Fruit fly (Drosophila melanogaster) whole organism, pupa: Measurements from ENCODE around the gene aurB.
A peak's percentile ranks its signal among the peaks of the same experiment; 100 is the strongest.

ENCODE experiments used
- CG10348 ChIP-seq: fragments of 200-800 bp; sonication (Bioruptor generic); IDR thresholded peaks from 2 replicates; pipeline ENCODE4 v1.3.6; 2022; ENCODE audit warnings: missing biosample characterization, missing genetic modification characterization
- CG12605 ChIP-seq: fragments of 200-800 bp; sonication (Bioruptor generic); IDR thresholded peaks from 2 replicates; pipeline ENCODE4 v1.3.6; 2022; ENCODE audit warnings: missing biosample characterization, missing genetic modification characterization
- CG13204 ChIP-seq: fragments of 200-800 bp; sonication (Bioruptor generic); optimal IDR thresholded peaks from 2 replicates; lab custom pipeline; 2018; ENCODE audit warnings: missing biosample characterization, mild to moderate bottlenecking, missing genetic modification characterization, moderate library complexity
- CG14655 ChIP-seq: fragments of 200-800 bp; sonication (Bioruptor generic); optimal IDR thresholded peaks from 3 replicates; lab custom pipeline; 2017; ENCODE audit warnings: mild to moderate bottlenecking, missing biosample characterization, missing genetic modification reagents, missing genetic modification characterization
- CG15710 ChIP-seq: fragments of 200-800 bp; sonication (Bioruptor generic); optimal IDR thresholded peaks from 2 replicates; lab custom pipeline; 2018; ENCODE audit warnings: missing biosample characterization, mild to moderate bottlenecking, missing genetic modification characterization, moderate library complexity
- CG17806 ChIP-seq: fragments of 200-800 bp; sonication (Bioruptor generic); optimal IDR thresholded peaks from 2 replicates; lab custom pipeline; 2018; ENCODE audit warnings: missing biosample characterization, mild to moderate bottlenecking, missing genetic modification characterization, moderate library complexity
- CG32121 ChIP-seq: fragments of 200-800 bp; sonication (Bioruptor generic); IDR thresholded peaks from 2 replicates; pipeline ENCODE4 v1.3.6; 2022; ENCODE audit warnings: missing biosample characterization, missing genetic modification characterization
- CG34367 ChIP-seq: fragments of 200-800 bp; sonication (Bioruptor generic); optimal IDR thresholded peaks from 2 replicates; lab custom pipeline; 2018; ENCODE audit warnings: missing biosample characterization, mild to moderate bottlenecking, missing genetic modification characterization
- CG4496 ChIP-seq: fragments of 200-800 bp; sonication (Bioruptor generic); IDR thresholded peaks from 3 replicates; pipeline ENCODE4 v1.3.6; 2022; ENCODE audit warnings: missing biosample characterization, missing genetic modification characterization
- CG8159 ChIP-seq: fragments of 200-800 bp; sonication (Bioruptor generic); optimal IDR thresholded peaks from 3 replicates; lab custom pipeline; 2018; ENCODE audit warnings: missing biosample characterization, mild to moderate bottlenecking, missing genetic modification characterization, moderate library complexity
- CG8301 ChIP-seq: fragments of 200-800 bp; sonication (Bioruptor generic); optimal IDR thresholded peaks from 2 replicates; lab custom pipeline; 2018; ENCODE audit warnings: missing biosample characterization, mild to moderate bottlenecking, missing genetic modification characterization
- CG9948 ChIP-seq: fragments of 200-800 bp; sonication (Bioruptor generic); optimal IDR thresholded peaks from 2 replicates; lab custom pipeline; 2018; ENCODE audit warnings: missing biosample characterization, mild to moderate bottlenecking, missing genetic modification characterization, moderate library complexity
- D1 ChIP-seq: fragments of 200-800 bp; sonication (Bioruptor generic); optimal IDR thresholded peaks from 2 replicates; lab custom pipeline; 2018; ENCODE audit warnings: missing biosample characterization, mild to moderate bottlenecking, missing genetic modification characterization, moderate library complexity
- EcR ChIP-seq: fragments of 200-800 bp; sonication (Bioruptor generic); optimal IDR thresholded peaks from 3 replicates; lab custom pipeline; 2019; ENCODE audit warnings: missing biosample characterization, missing genetic modification characterization, mild to moderate bottlenecking, moderate library complexity, missing genetic modification reagents
- Ets98B ChIP-seq: fragments of 200-800 bp; sonication (Bioruptor generic); IDR thresholded peaks from 2 replicates; pipeline ENCODE4 v1.3.6; 2022; ENCODE audit warnings: missing biosample characterization, missing genetic modification characterization
- Pif1A ChIP-seq: fragments of 200-800 bp; sonication (Bioruptor generic); optimal IDR thresholded peaks from 3 replicates; lab custom pipeline; 2016; ENCODE audit warnings: missing biosample characterization, missing genetic modification characterization
- Pif1B ChIP-seq: fragments of 200-800 bp; sonication (Bioruptor generic); optimal IDR thresholded peaks from 3 replicates; lab custom pipeline; 2016; ENCODE audit warnings: missing biosample characterization, missing genetic modification characterization
- Snoo ChIP-seq: fragments of 200-800 bp; sonication (Bioruptor generic); optimal IDR thresholded peaks from 3 replicates; lab custom pipeline; 2017; ENCODE audit warnings: missing biosample characterization, mild to moderate bottlenecking, missing genetic modification characterization, inconsistent platforms
- fd96Ca ChIP-seq: fragments of 200-800 bp; sonication (Bioruptor generic); IDR thresholded peaks from 3 replicates; pipeline ENCODE4 v1.3.6; 2022; ENCODE audit warnings: missing biosample characterization, missing genetic modification characterization
- gl ChIP-seq: fragments of 200-800 bp; sonication (Bioruptor generic); optimal IDR thresholded peaks from 2 replicates; lab custom pipeline; 2018; ENCODE audit warnings: missing biosample characterization, mild to moderate bottlenecking, missing genetic modification characterization
- rn ChIP-seq: fragments of 200-800 bp; sonication (Bioruptor generic); IDR thresholded peaks from 2 replicates; pipeline ENCODE4 v1.3.6; 2022; ENCODE audit warnings: missing biosample characterization, missing genetic modification characterization

aurB gene

dm6 chr2L:10856328-10856942 lies 1.5 kb downstream of the aurB start, which contains the start of gene Dnz1:
TSS of gene Dnz1 (minus strand) at chr2L:10856644.
- TF ChIP-seq CG17806 (tag; lab: Kevin White, UChicago) (peak; percentile 15), CG8159 (tag; lab: Kevin White, UChicago) (peak; percentile 58), CG32121 (GFP tag; lab: Robert Waterston, UW) (peak; percentile 44), gl (no peak), Pif1A (GFP tag; lab: Kevin White, UChicago) (no peak), Ets98B (GFP tag; lab: Robert Waterston, UW) (0 out of 2 replicates have a peak, but pooled peaks have one; percentile 5), CG8301 (tag; lab: Kevin White, UChicago) (peak; percentile 16), CG14655 (no peak), CG10348 (no peak), Snoo (tag; lab: Kevin White, UChicago) (peak; percentile 8), Pif1B (GFP tag; lab: Kevin White, UChicago) (no peak), CG9948 (tag; lab: Kevin White, UChicago) (peak; percentile 30), CG12605 (no peak), CG15710 (tag; lab: Kevin White, UChicago) (peak; percentile 7)

- TF ChIP-seq CG8301 (tag; lab: Kevin White, UChicago) = no peak
- no peak for TF ChIP-seq gl
- peak; percentile 45; the same call in 1 of the 2 replicates for TF ChIP-seq CG32121 (GFP tag; lab: Robert Waterston, UW)
- TF ChIP-seq CG15710 (tag; lab: Kevin White, UChicago) = no peak
- no peak for TF ChIP-seq Ets98B (GFP tag; lab: Robert Waterston, UW)
- no peak for TF ChIP-seq Pif1B (GFP tag; lab: Kevin White, UChicago)
- TF ChIP-seq CG4496 = peak; percentile 17; the same call in 1 of the 3 replicates
- no peak for TF ChIP-seq rn (GFP tag; lab: Robert Waterston, UW)
- no peak for TF ChIP-seq CG8159 (tag; lab: Kevin White, UChicago)
Observed at dm6 chr2L:10851336-10851862, 6.5 kb downstream of the aurB start.

- 0 out of 2 replicates have a peak, but pooled peaks have one; percentile 11 for TF ChIP-seq Ets98B (GFP tag; lab: Robert Waterston, UW)
- no peak for TF ChIP-seq CG12605
- TF ChIP-seq EcR = peak; percentile 95
- no peak for TF ChIP-seq CG13204 (GFP tag; lab: Kevin White, UChicago)
- TF ChIP-seq Pif1A (GFP tag; lab: Kevin White, UChicago) = no peak
Observed at dm6 chr2L:10850320-10850990, 7.4 kb downstream of the aurB start, which contains the start of gene porin. TSS of gene porin (minus strand) at chr2L:10850848.

- peak; percentile 14 for TF ChIP-seq CG15710 (tag; lab: Kevin White, UChicago)
- peak; percentile 82 for TF ChIP-seq CG4496
- no peak for TF ChIP-seq CG14655
- no peak for TF ChIP-seq Snoo (tag; lab: Kevin White, UChicago)
- TF ChIP-seq CG17806 (tag; lab: Kevin White, UChicago) = peak; percentile 7
- TF ChIP-seq CG8301 (tag; lab: Kevin White, UChicago) = peak; percentile 68
- TF ChIP-seq CG13204 (GFP tag; lab: Kevin White, UChicago) = no peak
- peak; percentile 73 for TF ChIP-seq CG32121 (GFP tag; lab: Robert Waterston, UW)
- TF ChIP-seq Ets98B (GFP tag; lab: Robert Waterston, UW) = peak; percentile 82
- TF ChIP-seq CG10348 = no peak
- TF ChIP-seq Pif1B (GFP tag; lab: Kevin White, UChicago) = no peak
- TF ChIP-seq CG12605 = peak; percentile 73
- TF ChIP-seq fd96Ca = peak; percentile 70
- no peak for TF ChIP-seq EcR
- no peak for TF ChIP-seq CG34367
- peak; percentile 40; the same call in 1 of the 2 replicates for TF ChIP-seq rn (GFP tag; lab: Robert Waterston, UW)
- TF ChIP-seq gl = no peak
- no peak for TF ChIP-seq CG9948 (tag; lab: Kevin White, UChicago)
- TF ChIP-seq Pif1A (GFP tag; lab: Kevin White, UChicago) = no peak
- no peak for TF ChIP-seq D1 (tag; lab: Kevin White, UChicago)
- peak; percentile 5 for TF ChIP-seq CG8159 (tag; lab: Kevin White, UChicago)
Observed at dm6 chr2L:10849511-10850191, 8.2 kb downstream of the aurB start, which contains the start of gene SmydA-3. TSS of gene SmydA-3 (plus strand) at chr2L:10850141.

- TF ChIP-seq CG10348 (no peak), D1 (tag; lab: Kevin White, UChicago) (no peak), fd96Ca (no peak), CG32121 (GFP tag; lab: Robert Waterston, UW) (no peak), Snoo (tag; lab: Kevin White, UChicago) (no peak), CG4496 (no peak), gl (no peak), CG12605 (no peak), EcR (no peak), CG34367 (no peak), CG13204 (GFP tag; lab: Kevin White, UChicago) (no peak), CG8301 (tag; lab: Kevin White, UChicago) (no peak), Pif1B (GFP tag; lab: Kevin White, UChicago) (no peak), CG17806 (tag; lab: Kevin White, UChicago) (no peak)
Observed at dm6 chr2L:10846944-10847343, 10.9 kb downstream of the aurB start, which contains the start of gene Porin2. TSS of gene Porin2 (minus strand) at chr2L:10847044.
